Fruit fly (Drosophila melanogaster) whole organism, adult: Measurements from ENCODE around the gene CG31157.

ENCODE experiments used
- CG11617 ChIP-seq: fragments of 200-800 bp; sonication (Bioruptor generic); optimal IDR thresholded peaks from 2 replicates; lab custom pipeline; 2017; ENCODE audit warnings: mild to moderate bottlenecking, missing biosample characterization, missing genetic modification reagents, missing genetic modification characterization
- CG12768 ChIP-seq: fragments of 200-800 bp; sonication (Bioruptor generic); optimal IDR thresholded peaks from 2 replicates; lab custom pipeline; 2017; ENCODE audit warnings: missing biosample characterization, missing genetic modification characterization, mild to moderate bottlenecking, moderate library complexity, missing genetic modification reagents
- CG14711 ChIP-seq: fragments of 200-800 bp; sonication (Bioruptor generic); optimal IDR thresholded peaks from 2 replicates; lab custom pipeline; 2018; ENCODE audit warnings: missing biosample characterization, mild to moderate bottlenecking, missing genetic modification characterization, moderate library complexity
- CG1620 ChIP-seq: fragments of 200-800 bp; sonication (Bioruptor generic); optimal IDR thresholded peaks from 2 replicates; lab custom pipeline; 2016; ENCODE audit warnings: missing biosample characterization, missing genetic modification characterization
- CG33017 ChIP-seq: fragments of 200-800 bp; sonication (Bioruptor generic); optimal IDR thresholded peaks from 2 replicates; lab custom pipeline; 2018; ENCODE audit warnings: missing biosample characterization, mild to moderate bottlenecking, missing genetic modification characterization, moderate library complexity
- CG5204 ChIP-seq: fragments of 200-800 bp; sonication (Bioruptor generic); optimal IDR thresholded peaks from 2 replicates; lab custom pipeline; 2016; ENCODE audit warnings: missing biosample characterization, missing genetic modification characterization
- CG7045 ChIP-seq: fragments of 200-800 bp; sonication (Bioruptor generic); optimal IDR thresholded peaks from 2 replicates; lab custom pipeline; 2017; ENCODE audit warnings: missing biosample characterization, mild to moderate bottlenecking, missing genetic modification characterization
- CG7101 ChIP-seq: fragments of 200-800 bp; sonication (Bioruptor generic); optimal IDR thresholded peaks from 2 replicates; lab custom pipeline; 2018; ENCODE audit warnings: missing biosample characterization, mild to moderate bottlenecking, missing genetic modification characterization, moderate library complexity
- Clk ChIP-seq: fragments of 200-800 bp; sonication (Bioruptor generic); optimal IDR thresholded peaks from 2 replicates; lab custom pipeline; 2017; ENCODE audit warnings: missing biosample characterization, missing genetic modification characterization
- Crg-1 ChIP-seq: fragments of 200-800 bp; sonication (Bioruptor generic); optimal IDR thresholded peaks from 2 replicates; lab custom pipeline; 2016; ENCODE audit warnings: missing biosample characterization, missing genetic modification characterization
- Hr96 ChIP-seq: fragments of 200-800 bp; sonication (Bioruptor generic); optimal IDR thresholded peaks from 2 replicates; lab custom pipeline; 2016; ENCODE audit warnings: missing biosample characterization, missing genetic modification characterization
- Mnt ChIP-seq: fragments of 200-800 bp; sonication (Bioruptor generic); optimal IDR thresholded peaks from 2 replicates; lab custom pipeline; 2016; ENCODE audit warnings: missing biosample characterization, mild to moderate bottlenecking, missing genetic modification characterization
- bab1 ChIP-seq: fragments of 200-800 bp; sonication (Bioruptor generic); optimal IDR thresholded peaks from 3 replicates; lab custom pipeline; 2019; ENCODE audit warnings: missing biosample characterization, mild to moderate bottlenecking, missing genetic modification characterization, moderate library complexity
- cic ChIP-seq: fragments of 200-800 bp; sonication (Bioruptor generic); optimal IDR thresholded peaks from 2 replicates; lab custom pipeline; 2017; ENCODE audit warnings: missing biosample characterization, mild to moderate bottlenecking, missing genetic modification characterization, moderate library complexity
- cnc ChIP-seq, 2 experiments: fragments of >200 bp; optimal IDR thresholded peaks; 2 replicates each; lab custom pipeline; 2017
- kay ChIP-seq: fragments of 200-800 bp; sonication (Bioruptor generic); peaks from one replicate; lab custom pipeline; 2016; ENCODE audit warnings: missing biosample characterization, missing genetic modification characterization, borderline replicate concordance
- ovo ChIP-seq: fragments of 200-800 bp; sonication (Bioruptor generic); optimal IDR thresholded peaks from 2 replicates; lab custom pipeline; 2016; ENCODE audit warnings: missing biosample characterization, missing genetic modification characterization
- pad ChIP-seq: fragments of 200-800 bp; sonication (Bioruptor generic); optimal IDR thresholded peaks from 3 replicates; lab custom pipeline; 2017; ENCODE audit warnings: missing biosample characterization, missing genetic modification characterization, mild to moderate bottlenecking, moderate library complexity, missing genetic modification reagents
- tj ChIP-seq: fragments of 200-800 bp; sonication (Bioruptor generic); optimal IDR thresholded peaks from 3 replicates; lab custom pipeline; 2017; ENCODE audit warnings: missing biosample characterization, mild to moderate bottlenecking, missing genetic modification characterization, moderate library complexity
- toe ChIP-seq: fragments of 200-800 bp; sonication (Bioruptor generic); optimal IDR thresholded peaks from 2 replicates; lab custom pipeline; 2016; ENCODE audit warnings: missing biosample characterization, missing genetic modification characterization

Gene CG31157

dm6 chr3R:13043857-13044256 lies 3.7 kb upstream of the CG31157 start, which contains the start of gene CG45122:
Gene CG45122, plus strand, starts transcription at chr3R:13044157.
- TF ChIP-seq CG5204 (no peak), CG7045 (GFP tag; lab: Kevin White, UChicago) (no peak), CG33017 (tag; lab: Kevin White, UChicago) (no peak), Crg-1 (no peak), CG11617 (no peak), Mnt (GFP tag; lab: Kevin White, UChicago) (no peak), toe (GFP tag; lab: Kevin White, UChicago) (no peak), Hr96 (GFP tag; lab: Kevin White, UChicago) (no peak), cnc (optimal IDR thresholded peaks at IDR 0.05; lab: Kevin White, UChicago) (no peak), CG1620 (GFP tag; lab: Kevin White, UChicago) (no peak), CG14711 (no peak), ovo (GFP tag; lab: Kevin White, UChicago) (no peak), cic (no peak), CG7101 (no peak), tj (GFP tag; lab: Kevin White, UChicago) (no peak)

dm6 chr3R:13044459-13044858 lies 3.1 kb upstream of the CG31157 start, which contains the start of gene Hsc70-2:
Gene Hsc70-2, plus strand, starts transcription at chr3R:13044759.
- TF ChIP-seq cic, result no peak
- TF ChIP-seq toe (GFP tag; lab: Kevin White, UChicago), result no peak
- TF ChIP-seq CG12768, result no peak
- TF ChIP-seq Hr96 (GFP tag; lab: Kevin White, UChicago), result no peak
- TF ChIP-seq CG14711, result no peak
- TF ChIP-seq kay (GFP tag; lab: Kevin White, UChicago), result no peak
- no peak for TF ChIP-seq Crg-1
- TF ChIP-seq pad (GFP tag; lab: Kevin White, UChicago), result no peak
- TF ChIP-seq CG5204, result no peak
- no peak for TF ChIP-seq CG7101
- TF ChIP-seq cnc (optimal IDR thresholded peaks at IDR 0.05; lab: Kevin White, UChicago), result no peak
- no peak for TF ChIP-seq CG11617
- TF ChIP-seq Mnt (GFP tag; lab: Kevin White, UChicago), result no peak
- TF ChIP-seq CG7045 (GFP tag; lab: Kevin White, UChicago), result no peak
- TF ChIP-seq CG33017 (tag; lab: Kevin White, UChicago), result no peak
- TF ChIP-seq CG1620 (GFP tag; lab: Kevin White, UChicago), result no peak

dm6 chr3R:13051298-13051723 lies 3.8 kb downstream of the CG31157 start, which contains the start of gene CG7966:
Gene CG7966, minus strand, starts transcription at chr3R:13051453.
- TF ChIP-seq Mnt (GFP tag; lab: Kevin White, UChicago) (peak; percentile 80), kay (GFP tag; lab: Kevin White, UChicago) (no peak), CG7101 (peak; percentile 29), toe (GFP tag; lab: Kevin White, UChicago) (no peak), Crg-1 (no peak), CG14711 (peak; percentile 12), CG7045 (GFP tag; lab: Kevin White, UChicago) (peak; percentile 3), CG33017 (tag; lab: Kevin White, UChicago) (peak; percentile 33), CG12768 (peak; percentile 10), CG11617 (no peak), Clk (GFP tag; lab: Kevin White, UChicago) (no peak), CG1620 (GFP tag; lab: Kevin White, UChicago) (peak; percentile 16), tj (GFP tag; lab: Kevin White, UChicago) (no peak), bab1 (GFP tag; lab: Kevin White, UChicago) (peak; percentile 93), ovo (GFP tag; lab: Kevin White, UChicago) (peak; percentile 37), cnc (optimal IDR thresholded peaks at IDR 0.05; lab: Kevin White, UChicago) (no peak), pad (GFP tag; lab: Kevin White, UChicago) (no peak), cic (peak; percentile 52), CG5204 (no peak), Hr96 (GFP tag; lab: Kevin White, UChicago) (no peak)

dm6 chr3R:13051942-13052693 lies 4.6 kb downstream of the CG31157 start, which contains the start of gene pic:
Gene pic, plus strand, starts transcription at chr3R:13052245.
- peak; percentile 2 for TF ChIP-seq pad (GFP tag; lab: Kevin White, UChicago)
- no peak for TF ChIP-seq Clk (GFP tag; lab: Kevin White, UChicago)
- peak; percentile 1 for TF ChIP-seq tj (GFP tag; lab: Kevin White, UChicago)
- no peak for TF ChIP-seq Hr96 (GFP tag; lab: Kevin White, UChicago)
- TF ChIP-seq CG11617, result no peak
- no peak for TF ChIP-seq cic
- TF ChIP-seq kay (GFP tag; lab: Kevin White, UChicago), result no peak
- TF ChIP-seq bab1 (GFP tag; lab: Kevin White, UChicago), result peak; percentile 78
- no peak for TF ChIP-seq CG12768
- TF ChIP-seq CG14711, result peak; percentile 34
- no peak for TF ChIP-seq ovo (GFP tag; lab: Kevin White, UChicago)
- TF ChIP-seq toe (GFP tag; lab: Kevin White, UChicago), result no peak
- TF ChIP-seq CG7045 (GFP tag; lab: Kevin White, UChicago), result no peak
- TF ChIP-seq CG33017 (tag; lab: Kevin White, UChicago), result no peak
- TF ChIP-seq Mnt (GFP tag; lab: Kevin White, UChicago), result peak; percentile 11
- no peak for TF ChIP-seq CG1620 (GFP tag; lab: Kevin White, UChicago)
- TF ChIP-seq CG7101, result no peak
- no peak for TF ChIP-seq CG5204
- TF ChIP-seq Crg-1, result peak; percentile 28
- no peak for TF ChIP-seq cnc (optimal IDR thresholded peaks at IDR 0.05; lab: Kevin White, UChicago)

- no peak for TF ChIP-seq toe (GFP tag; lab: Kevin White, UChicago)
- TF ChIP-seq CG14711, result no peak
These were observed 9.0 kb downstream of the CG31157 start for dm6 chr3R:13056553-13056952.
